Worm (Caenorhabditis elegans) whole organism, young adult: ENCODE measurements around the gene srj-42.

ENCODE experiments used
- F22D6.2 ChIP-seq: sonication (generic microtip); optimal IDR thresholded peaks from 2 replicates; lab custom pipeline; 2016; ENCODE audit warnings: mild to moderate bottlenecking, missing genetic modification characterization, missing compliant biosample characterization
- ama-1 ChIP-seq, 3 experiments: fragments of 150-350 bp in 1 of 3; sonication (generic microtip) in 2 of 3; optimal IDR thresholded peaks; 2 replicates each; lab custom pipeline; 2014 to 2018; ENCODE audit warnings: missing biosample characterization in 2 of 3, missing genetic modification characterization in 2 of 3, missing genetic modification reagents in 2 of 3
- attf-3 ChIP-seq: fragments of 200-800 bp; sonication (Bioruptor generic); conservative IDR thresholded peaks from 2 replicates; pipeline ENCODE4 v1.3.6; 2022; ENCODE audit warnings: missing genetic modification reagents, missing genetic modification characterization, missing compliant biosample characterization
- attf-6 ChIP-seq: fragments of 200-800 bp; sonication (Bioruptor generic); IDR thresholded peaks from 2 replicates; pipeline ENCODE4 v1.3.6; 2022; ENCODE audit warnings: missing genetic modification reagents, missing genetic modification characterization, missing compliant biosample characterization
- bed-1 ChIP-seq: fragments of 200-800 bp; sonication (Bioruptor generic); IDR thresholded peaks from 2 replicates; pipeline ENCODE4 v1.3.6; 2022; ENCODE audit warnings: missing genetic modification reagents, missing genetic modification characterization, missing compliant biosample characterization
- ceh-100 ChIP-seq: fragments of 200-800 bp; sonication (Bioruptor generic); IDR thresholded peaks from 2 replicates; pipeline ENCODE4 v1.3.6; 2022; ENCODE audit warnings: missing genetic modification reagents, missing genetic modification characterization, missing compliant biosample characterization
- ceh-58 ChIP-seq: fragments of 200-800 bp; sonication (Bioruptor generic); IDR thresholded peaks from 2 replicates; pipeline ENCODE4 v1.3.6; 2022; ENCODE audit warnings: missing genetic modification characterization, missing compliant biosample characterization
- dpff-1 ChIP-seq: sonication (generic microtip); optimal IDR thresholded peaks from 2 replicates; lab custom pipeline; 2017; ENCODE audit warnings: mild to moderate bottlenecking, missing genetic modification characterization, missing compliant biosample characterization
- him-1 ChIP-seq: sonication (generic microtip); optimal IDR thresholded peaks from 2 replicates; lab custom pipeline; 2016; ENCODE audit warnings: missing genotype, missing genetic modification reagents, missing genetic modification characterization, missing compliant biosample characterization
- hmg-20 ChIP-seq: fragments of 200-800 bp; sonication (Bioruptor generic); IDR thresholded peaks from 2 replicates; pipeline ENCODE4 v1.3.6; 2022; ENCODE audit warnings: missing genetic modification reagents, missing genetic modification characterization, missing compliant biosample characterization
- lin-35 ChIP-seq, 3 experiments: fragments of 150-350 bp in 2 of 3; sonication (generic microtip) in 1 of 3; optimal IDR thresholded peaks; 2 replicates each; lab custom pipeline; 2014 to 2018; ENCODE audit warnings: missing biosample characterization in 3 of 3, missing genetic modification characterization in 3 of 3, missing genetic modification reagents in 3 of 3
- madf-8 ChIP-seq: fragments of 200-800 bp; sonication (Bioruptor generic); conservative IDR thresholded peaks from 2 replicates; pipeline ENCODE4 v1.3.6; 2022; ENCODE audit warnings: missing genetic modification reagents, missing genetic modification characterization, missing compliant biosample characterization
- nhr-90 ChIP-seq: sonication (generic microtip); optimal IDR thresholded peaks from 2 replicates; lab custom pipeline; 2016; ENCODE audit warnings: missing genotype, mild to moderate bottlenecking, missing genetic modification characterization, missing compliant biosample characterization
- pbrm-1 ChIP-seq: fragments of 200-800 bp; sonication (Bioruptor generic); IDR thresholded peaks from 2 replicates; pipeline ENCODE4 v1.3.6; 2022; ENCODE audit warnings: missing genetic modification reagents, missing genetic modification characterization, missing compliant biosample characterization
- pha-4 ChIP-seq: fragments of 150-350 bp; sonication (generic microtip); optimal IDR thresholded peaks from 2 replicates; lab custom pipeline; 2014; ENCODE audit warnings: missing biosample characterization, missing genetic modification reagents, missing genetic modification characterization
- snpc-4 ChIP-seq, 5 experiments: fragments of 150-350 bp in 1 of 5; sonication (generic microtip) in 4 of 5; optimal IDR thresholded peaks; 2 replicates each; lab custom pipeline; 2014 to 2018; ENCODE audit warnings: missing genetic modification characterization in 5 of 5, missing biosample characterization in 3 of 5, antibody characterized with exemption in 2 of 5, mild to moderate bottlenecking in 2 of 5, missing compliant biosample characterization in 2 of 5, missing genotype in 2 of 5, moderate library complexity in 2 of 5, missing genetic modification reagents in 1 of 5
- tbx-9 ChIP-seq: sonication (generic microtip); optimal IDR thresholded peaks from 2 replicates; lab custom pipeline; 2016; ENCODE audit warnings: borderline replicate concordance, missing genetic modification characterization, inconsistent platforms, missing compliant biosample characterization

srj-42 gene

ce11 chrIV:15206649-15207048, 45.4 kb downstream of the srj-42 start:
- TF ChIP-seq attf-3 (GFP tag; lab: Robert Waterston, UW) (no peak), nhr-90 (no peak), him-1 (tag; lab: Kevin White, UChicago) (no peak), tbx-9 (no peak), attf-6 (GFP tag; lab: Robert Waterston, UW) (peak; percentile 75), bed-1 (GFP tag; lab: Robert Waterston, UW) (no peak), snpc-4 (GFP tag; optimal IDR thresholded peaks at IDR 0.05; lab: Kevin White, UChicago) (peak; percentile 1), snpc-4 (tag; optimal IDR thresholded peaks at IDR 0.05; lab: Kevin White, UChicago) (peak in 1 of 4 experiments; percentile 45)

- no peak for TF ChIP-seq attf-3 (GFP tag; lab: Robert Waterston, UW)
- TF ChIP-seq dpff-1 = no peak
- TF ChIP-seq ceh-100 (GFP tag; lab: Robert Waterston, UW) = no peak
- TF ChIP-seq pha-4 (tag; lab: Kevin White, UChicago) = no peak
- TF ChIP-seq pbrm-1 (GFP tag; lab: Robert Waterston, UW) = no peak
- no peak for TF ChIP-seq F22D6.2 (tag; lab: Kevin White, UChicago)
- TF ChIP-seq hmg-20 (GFP tag; lab: Robert Waterston, UW) = no peak
- TF ChIP-seq ama-1 (optimal IDR thresholded peaks at IDR 0.05; lab: Kevin White, UChicago) = no peak
- no peak for TF ChIP-seq ama-1 (GFP tag; optimal IDR thresholded peaks at IDR 0.05; lab: Kevin White, UChicago)
- no peak for TF ChIP-seq ceh-58 (GFP tag; lab: Robert Waterston, UW)
- no peak for TF ChIP-seq lin-35 (GFP tag; optimal IDR thresholded peaks at IDR 0.05; lab: Kevin White, UChicago)
- no peak for TF ChIP-seq madf-8 (GFP tag; lab: Robert Waterston, UW)
Measured at ce11 chrIV:15202923-15203322, 49.1 kb downstream of the srj-42 start, which contains the start of gene sra-30. Gene sra-30, minus strand, starts transcription at chrIV:15203023.
